Worm (Caenorhabditis elegans) whole organism, mixed stage, embryonic: ENCODE results near the gene bath-27.

Experiments
- snpc-4 ChIP-seq: fragments of 150-350 bp; optimal IDR thresholded peaks from 2 replicates; lab custom pipeline; 2014; ENCODE audit warnings: missing biosample characterization, missing genetic modification characterization
- ztf-11 ChIP-seq: fragments of 150-350 bp; optimal IDR thresholded peaks from 2 replicates; lab custom pipeline; 2014; ENCODE audit warnings: missing biosample characterization, missing genetic modification characterization

DNA sequence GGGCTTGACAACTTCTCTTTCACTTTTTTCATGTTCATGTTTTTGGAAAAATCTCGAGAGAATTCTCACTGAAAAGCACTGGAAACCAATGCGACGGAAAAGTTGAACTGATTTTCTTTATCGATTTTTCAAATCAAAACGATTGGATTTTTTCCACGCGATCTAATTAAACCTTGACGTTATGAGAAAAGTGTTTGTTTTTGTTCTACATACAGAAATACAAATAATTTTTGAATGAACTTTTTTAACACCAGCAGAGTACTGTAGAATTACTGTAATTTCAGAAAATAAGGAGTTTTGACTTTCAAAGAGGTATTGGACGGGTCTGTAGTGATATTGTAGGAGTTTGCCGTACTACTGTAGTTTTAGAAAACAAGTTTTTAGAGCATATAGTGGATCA lies 43.9 kb downstream of the bath-27 start, which contains the start of gene nep-10:
- TF ChIP-seq snpc-4 (no peak), ztf-11 (no peak)
